Worm (Caenorhabditis elegans) whole organism, early embryonic: Measurements from ENCODE around the gene mec-2.

Experiments
- B0310.2 ChIP-seq: sonication (generic microtip); optimal IDR thresholded peaks from 2 replicates; lab custom pipeline; 2016; ENCODE audit warnings: mild to moderate bottlenecking, missing genetic modification characterization, missing compliant biosample characterization
- F13C5.2 ChIP-seq: sonication (generic microtip); optimal IDR thresholded peaks from 2 replicates; lab custom pipeline; 2017; ENCODE audit warnings: mild to moderate bottlenecking, missing genetic modification characterization, inconsistent platforms, missing compliant biosample characterization
- aly-1 ChIP-seq: sonication (generic microtip); optimal IDR thresholded peaks from 2 replicates; lab custom pipeline; 2016; ENCODE audit warnings: missing genetic modification characterization, missing compliant biosample characterization
- ama-1 ChIP-seq: fragments of 150-350 bp; optimal IDR thresholded peaks from 2 replicates; lab custom pipeline; 2014
- ceh-13 ChIP-seq: fragments of 200-800 bp; sonication (Bioruptor generic); optimal IDR thresholded peaks from 2 replicates; lab custom pipeline; 2018; ENCODE audit warnings: mild to moderate bottlenecking, missing genetic modification characterization, missing compliant biosample characterization
- ceh-36 ChIP-seq: sonication (generic microtip); optimal IDR thresholded peaks from 2 replicates; lab custom pipeline; 2016; ENCODE audit warnings: missing genetic modification characterization, inconsistent platforms, missing compliant biosample characterization
- ets-7 ChIP-seq: sonication (generic microtip); optimal IDR thresholded peaks from 2 replicates; lab custom pipeline; 2016; ENCODE audit warnings: missing genotype, missing genetic modification characterization, missing compliant biosample characterization
- flt-1 ChIP-seq: fragments of 200-800 bp; sonication (Bioruptor generic); IDR thresholded peaks from 2 replicates; pipeline ENCODE4 v1.3.6; 2022; ENCODE audit warnings: missing genetic modification characterization, missing compliant biosample characterization
- hmbx-1 ChIP-seq: sonication (generic microtip); optimal IDR thresholded peaks from 2 replicates; lab custom pipeline; 2016; ENCODE audit warnings: mild to moderate bottlenecking, missing genetic modification characterization, missing compliant biosample characterization
- hmg-4 ChIP-seq: fragments of 200-800 bp; sonication (Bioruptor generic); optimal IDR thresholded peaks from 2 replicates; lab custom pipeline; 2018; ENCODE audit warnings: mild to moderate bottlenecking, missing genetic modification characterization, missing compliant biosample characterization
- hnd-1 ChIP-seq: sonication (generic microtip); optimal IDR thresholded peaks from 2 replicates; lab custom pipeline; 2016; ENCODE audit warnings: missing genetic modification characterization, missing compliant biosample characterization
- pes-1 ChIP-seq: fragments of 200-800 bp; sonication (Bioruptor generic); IDR thresholded peaks from 2 replicates; pipeline ENCODE4 v1.3.6; 2022; ENCODE audit warnings: missing genetic modification reagents, missing genetic modification characterization, missing compliant biosample characterization
- scrt-1 ChIP-seq: fragments of 200-800 bp; sonication (Bioruptor generic); IDR thresholded peaks from 2 replicates; pipeline ENCODE4 v1.3.6; 2022; ENCODE audit warnings: missing genetic modification characterization, missing compliant biosample characterization
- sea-1 ChIP-seq: fragments of 200-800 bp; sonication (Bioruptor generic); conservative IDR thresholded peaks from 2 replicates; pipeline ENCODE4 v1.3.6; 2022; ENCODE audit warnings: missing genetic modification characterization, missing compliant biosample characterization
- tbx-11 ChIP-seq: fragments of 200-800 bp; sonication (Bioruptor generic); IDR thresholded peaks from 2 replicates; pipeline ENCODE4 v1.3.6; 2022; ENCODE audit warnings: missing genetic modification characterization, missing compliant biosample characterization
- tbx-37 ChIP-seq: fragments of 200-800 bp; sonication (Bioruptor generic); conservative IDR thresholded peaks from 2 replicates; pipeline ENCODE4 v1.3.6; 2022; ENCODE audit warnings: missing genetic modification reagents, missing genetic modification characterization, missing compliant biosample characterization
- tra-4 ChIP-seq: sonication (generic microtip); optimal IDR thresholded peaks from 2 replicates; lab custom pipeline; 2017; ENCODE audit warnings: missing genetic modification characterization, missing compliant biosample characterization

The mec-2 gene

ce11 chrX:5591830-5592229 lies 24.3 kb downstream of the mec-2 start:
- no peak for TF ChIP-seq hmbx-1 (tag; lab: Kevin White, UChicago)
- TF ChIP-seq aly-1 (tag; lab: Kevin White, UChicago) = peak; percentile 10
- TF ChIP-seq ets-7 = no peak
- no peak for TF ChIP-seq tbx-37 (GFP tag; lab: Robert Waterston, UW)
- no peak for TF ChIP-seq tra-4 (tag; lab: Kevin White, UChicago)
- 0 out of 2 replicates have a peak, but pooled peaks have one; percentile 14 for TF ChIP-seq flt-1 (GFP tag; lab: Robert Waterston, UW)
- TF ChIP-seq hnd-1 (tag; lab: Kevin White, UChicago) = no peak
- no peak for TF ChIP-seq ceh-13 (GFP tag; lab: Kevin White, UChicago)
- no peak for TF ChIP-seq ama-1
- 0 out of 2 replicates have a peak, but pooled peaks have one; percentile 36 for TF ChIP-seq sea-1 (GFP tag; lab: Robert Waterston, UW)
- no peak for TF ChIP-seq tbx-11 (GFP tag; lab: Robert Waterston, UW)
- no peak for TF ChIP-seq B0310.2
- peak; percentile 60 for TF ChIP-seq F13C5.2 (tag; lab: Kevin White, UChicago)
- no peak for TF ChIP-seq ceh-36 (tag; lab: Kevin White, UChicago)
- no peak for TF ChIP-seq pes-1
- peak; percentile 83 for TF ChIP-seq hmg-4 (GFP tag; lab: Kevin White, UChicago)
- no peak for TF ChIP-seq scrt-1 (GFP tag; lab: Robert Waterston, UW)

- TF ChIP-seq tra-4 (tag; lab: Kevin White, UChicago) (no peak), aly-1 (tag; lab: Kevin White, UChicago) (no peak), ama-1 (no peak), scrt-1 (GFP tag; lab: Robert Waterston, UW) (no peak), pes-1 (no peak), ets-7 (no peak), tbx-11 (GFP tag; lab: Robert Waterston, UW) (no peak), ceh-13 (GFP tag; lab: Kevin White, UChicago) (no peak), sea-1 (GFP tag; lab: Robert Waterston, UW) (no peak), B0310.2 (no peak), hmg-4 (GFP tag; lab: Kevin White, UChicago) (no peak), hnd-1 (tag; lab: Kevin White, UChicago) (no peak), F13C5.2 (tag; lab: Kevin White, UChicago) (no peak), tbx-37 (GFP tag; lab: Robert Waterston, UW) (no peak)
Observed at ce11 chrX:5592517-5593183, 25.1 kb downstream of the mec-2 start, which contains the start of gene unc-97. Gene unc-97, plus strand, starts transcription at chrX:5593133.

- TF ChIP-seq tra-4 (tag; lab: Kevin White, UChicago) (no peak), aly-1 (tag; lab: Kevin White, UChicago) (no peak), hmbx-1 (tag; lab: Kevin White, UChicago) (no peak), hnd-1 (tag; lab: Kevin White, UChicago) (no peak), tbx-37 (GFP tag; lab: Robert Waterston, UW) (no peak), ama-1 (no peak), ets-7 (no peak), ceh-36 (tag; lab: Kevin White, UChicago) (no peak), B0310.2 (no peak), tbx-11 (GFP tag; lab: Robert Waterston, UW) (no peak), scrt-1 (GFP tag; lab: Robert Waterston, UW) (no peak), hmg-4 (GFP tag; lab: Kevin White, UChicago) (no peak), sea-1 (GFP tag; lab: Robert Waterston, UW) (no peak), ceh-13 (GFP tag; lab: Kevin White, UChicago) (no peak), pes-1 (no peak), flt-1 (GFP tag; lab: Robert Waterston, UW) (no peak), F13C5.2 (tag; lab: Kevin White, UChicago) (no peak)
Observed at ce11 chrX:5599224-5599623, 31.7 kb downstream of the mec-2 start, which contains the start of gene sulp-2. Gene sulp-2, minus strand, starts transcription at chrX:5599330.

- TF ChIP-seq sea-1 (GFP tag; lab: Robert Waterston, UW) = no peak
- no peak for TF ChIP-seq tra-4 (tag; lab: Kevin White, UChicago)
- TF ChIP-seq ceh-13 (GFP tag; lab: Kevin White, UChicago) = no peak
- TF ChIP-seq pes-1 = no peak
- no peak for TF ChIP-seq ceh-36 (tag; lab: Kevin White, UChicago)
- no peak for TF ChIP-seq tbx-37 (GFP tag; lab: Robert Waterston, UW)
- no peak for TF ChIP-seq flt-1 (GFP tag; lab: Robert Waterston, UW)
- TF ChIP-seq hmg-4 (GFP tag; lab: Kevin White, UChicago) = no peak
- TF ChIP-seq B0310.2 = no peak
- no peak for TF ChIP-seq hnd-1 (tag; lab: Kevin White, UChicago)
- no peak for TF ChIP-seq aly-1 (tag; lab: Kevin White, UChicago)
- TF ChIP-seq scrt-1 (GFP tag; lab: Robert Waterston, UW) = no peak
Observed at ce11 chrX:5603338-5603816, 35.8 kb downstream of the mec-2 start, which contains the start of gene F14D12.1. Gene F14D12.1, plus strand, starts transcription at chrX:5603766.

- TF ChIP-seq scrt-1 (GFP tag; lab: Robert Waterston, UW) (no peak), hmbx-1 (tag; lab: Kevin White, UChicago) (no peak), hnd-1 (tag; lab: Kevin White, UChicago) (no peak), hmg-4 (GFP tag; lab: Kevin White, UChicago) (no peak), flt-1 (GFP tag; lab: Robert Waterston, UW) (no peak), sea-1 (GFP tag; lab: Robert Waterston, UW) (no peak), ceh-13 (GFP tag; lab: Kevin White, UChicago) (no peak), F13C5.2 (tag; lab: Kevin White, UChicago) (no peak), ets-7 (no peak), tbx-11 (GFP tag; lab: Robert Waterston, UW) (no peak), B0310.2 (no peak), aly-1 (tag; lab: Kevin White, UChicago) (no peak), tra-4 (tag; lab: Kevin White, UChicago) (no peak), tbx-37 (GFP tag; lab: Robert Waterston, UW) (no peak)
Observed at ce11 chrX:5605049-5605448, 37.5 kb downstream of the mec-2 start.

ce11 chrX:5611155-5611554 lies 43.6 kb downstream of the mec-2 start, which contains the start of gene octr-1:
Gene octr-1, minus strand, starts transcription at chrX:5611255.
- TF ChIP-seq ceh-13 (GFP tag; lab: Kevin White, UChicago) = no peak
- no peak for TF ChIP-seq aly-1 (tag; lab: Kevin White, UChicago)
- TF ChIP-seq scrt-1 (GFP tag; lab: Robert Waterston, UW) = no peak
- TF ChIP-seq tbx-11 (GFP tag; lab: Robert Waterston, UW) = no peak
